Worm (Caenorhabditis elegans) whole organism, young adult: ENCODE results near the gene T06E4.5.

Experiments
- C06A6.2 ChIP-seq: fragments of 200-800 bp; sonication (Bioruptor generic); conservative IDR thresholded peaks from 2 replicates; pipeline ENCODE4 v1.3.6; 2022; ENCODE audit warnings: missing genetic modification characterization, missing compliant biosample characterization
- F10E7.11 ChIP-seq: sonication (generic microtip); optimal IDR thresholded peaks from 2 replicates; lab custom pipeline; 2017; ENCODE audit warnings: mild to moderate bottlenecking, missing genetic modification characterization, moderate library complexity, missing compliant biosample characterization
- F23B12.7 ChIP-seq: sonication (generic microtip); optimal IDR thresholded peaks from 2 replicates; lab custom pipeline; 2017; ENCODE audit warnings: missing genetic modification characterization, mild to moderate bottlenecking, missing compliant biosample characterization, antibody characterized with exemption, moderate library complexity; ENCODE audit not compliant: insufficient read depth
- F37B4.10 ChIP-seq: fragments of 200-800 bp; sonication (Bioruptor generic); IDR thresholded peaks from 2 replicates; pipeline ENCODE4 v1.3.6; 2022; ENCODE audit warnings: missing genetic modification characterization, missing compliant biosample characterization
- K11D2.4 ChIP-seq: fragments of 200-800 bp; sonication (Bioruptor generic); IDR thresholded peaks from 2 replicates; pipeline ENCODE4 v1.3.6; 2022; ENCODE audit warnings: missing genetic modification reagents, missing genetic modification characterization, missing compliant biosample characterization
- T07F8.4 ChIP-seq: sonication (generic microtip); optimal IDR thresholded peaks from 2 replicates; lab custom pipeline; 2016; ENCODE audit warnings: mild to moderate bottlenecking, missing genetic modification characterization, moderate library complexity, missing compliant biosample characterization
- T26A5.8 ChIP-seq: sonication (generic microtip); optimal IDR thresholded peaks from 2 replicates; lab custom pipeline; 2016; ENCODE audit warnings: missing genetic modification characterization, missing compliant biosample characterization
- Y53F4B.3 ChIP-seq: fragments of 200-800 bp; sonication (Bioruptor generic); IDR thresholded peaks from 2 replicates; pipeline ENCODE4 v1.3.6; 2022; ENCODE audit warnings: missing genetic modification reagents, missing genetic modification characterization, missing compliant biosample characterization
- Y79H2A.3 ChIP-seq: fragments of 200-800 bp; sonication (Bioruptor generic); conservative IDR thresholded peaks from 2 replicates; pipeline ENCODE4 v1.3.6; 2022; ENCODE audit warnings: missing genetic modification reagents, missing genetic modification characterization, missing compliant biosample characterization
- atf-7 ChIP-seq: sonication (generic microtip); optimal IDR thresholded peaks from 2 replicates; lab custom pipeline; 2017; ENCODE audit warnings: mild to moderate bottlenecking, missing genetic modification characterization, missing compliant biosample characterization
- ccch-3 ChIP-seq: fragments of 200-800 bp; sonication (Bioruptor generic); optimal IDR thresholded peaks from 2 replicates; lab custom pipeline; 2018; ENCODE audit warnings: mild to moderate bottlenecking, missing genetic modification characterization, missing compliant biosample characterization
- ceh-79 ChIP-seq: sonication (generic microtip); optimal IDR thresholded peaks from 2 replicates; lab custom pipeline; 2017; ENCODE audit warnings: mild to moderate bottlenecking, missing genetic modification characterization, missing compliant biosample characterization
- dpff-1 ChIP-seq: sonication (generic microtip); optimal IDR thresholded peaks from 2 replicates; lab custom pipeline; 2017; ENCODE audit warnings: mild to moderate bottlenecking, missing genetic modification characterization, missing compliant biosample characterization
- egl-18 ChIP-seq: fragments of 200-800 bp; sonication (Bioruptor generic); IDR thresholded peaks from 2 replicates; pipeline ENCODE4 v1.3.6; 2022; ENCODE audit warnings: missing genetic modification reagents, missing genetic modification characterization, missing compliant biosample characterization
- egl-44 ChIP-seq: fragments of 200-800 bp; sonication (Bioruptor generic); IDR thresholded peaks from 2 replicates; pipeline ENCODE4 v1.3.6; 2022; ENCODE audit warnings: missing genetic modification reagents, missing genetic modification characterization, missing compliant biosample characterization
- egrh-3 ChIP-seq: fragments of 200-800 bp; sonication (Bioruptor generic); IDR thresholded peaks from 2 replicates; pipeline ENCODE4 v1.3.6; 2022; ENCODE audit warnings: missing genetic modification reagents, missing genetic modification characterization, missing compliant biosample characterization
- gei-17 ChIP-seq: fragments of 200-800 bp; sonication (Bioruptor generic); optimal IDR thresholded peaks from 2 replicates; lab custom pipeline; 2018; ENCODE audit warnings: mild to moderate bottlenecking, missing genetic modification characterization, missing compliant biosample characterization
- hsf-1 ChIP-seq: fragments of 200-800 bp; sonication (Bioruptor generic); IDR thresholded peaks from 2 replicates; pipeline ENCODE4 v1.3.6; 2022; ENCODE audit warnings: missing genetic modification reagents, missing genetic modification characterization, missing compliant biosample characterization
- let-607 ChIP-seq, 2 experiments: fragments of 200-800 bp in 1 of 2; sonication (Bioruptor generic) in 1 of 2; sonication (generic microtip) in 1 of 2; optimal IDR thresholded peaks; 2 replicates each; lab custom pipeline; 2016 to 2018; ENCODE audit warnings: mild to moderate bottlenecking in 2 of 2, missing compliant biosample characterization in 2 of 2, missing genetic modification characterization in 2 of 2, moderate library complexity in 2 of 2, missing genotype in 1 of 2
- lin-26 ChIP-seq: fragments of 200-800 bp; sonication (Bioruptor generic); IDR thresholded peaks from 2 replicates; pipeline ENCODE4 v1.3.6; 2022; ENCODE audit warnings: missing genetic modification reagents, missing genetic modification characterization, missing compliant biosample characterization
- lsl-1 ChIP-seq: fragments of 200-800 bp; sonication (Bioruptor generic); optimal IDR thresholded peaks from 2 replicates; lab custom pipeline; 2018; ENCODE audit warnings: mild to moderate bottlenecking, missing genetic modification characterization, moderate library complexity, missing compliant biosample characterization
- lsy-27 ChIP-seq: sonication (generic microtip); optimal IDR thresholded peaks from 2 replicates; lab custom pipeline; 2017; ENCODE audit warnings: missing genetic modification characterization, mild to moderate bottlenecking, missing compliant biosample characterization, antibody characterized with exemption, missing genotype, borderline replicate concordance; ENCODE audit not compliant: insufficient read depth
- mcd-1 ChIP-seq: fragments of 200-800 bp; sonication (Bioruptor generic); IDR thresholded peaks from 2 replicates; pipeline ENCODE4 v1.3.6; 2022; ENCODE audit warnings: missing genetic modification reagents, missing genetic modification characterization, missing compliant biosample characterization
- mxl-1 ChIP-seq: sonication (generic microtip); optimal IDR thresholded peaks from 2 replicates; lab custom pipeline; 2016; ENCODE audit warnings: missing genetic modification characterization, missing compliant biosample characterization
- nhr-27 ChIP-seq: fragments of 200-800 bp; sonication (Bioruptor generic); optimal IDR thresholded peaks from 2 replicates; lab custom pipeline; 2018; ENCODE audit warnings: mild to moderate bottlenecking, missing genetic modification characterization, moderate library complexity, missing compliant biosample characterization
- nhr-80 ChIP-seq: sonication (generic microtip); optimal IDR thresholded peaks from 2 replicates; lab custom pipeline; 2016; ENCODE audit warnings: missing genetic modification characterization, missing compliant biosample characterization
- snpc-1.1 ChIP-seq: sonication (generic microtip); optimal IDR thresholded peaks from 2 replicates; lab custom pipeline; 2017; ENCODE audit warnings: missing genetic modification characterization, mild to moderate bottlenecking, missing compliant biosample characterization, antibody characterized with exemption, moderate library complexity, missing genotype, missing genetic modification reagents; ENCODE audit not compliant: insufficient read depth
- snpc-1.3 ChIP-seq: sonication (generic microtip); optimal IDR thresholded peaks from 2 replicates; lab custom pipeline; 2017; ENCODE audit warnings: missing genetic modification characterization, mild to moderate bottlenecking, missing compliant biosample characterization, antibody characterized with exemption, moderate library complexity, missing genotype, missing genetic modification reagents; ENCODE audit not compliant: insufficient read depth
- somi-1 ChIP-seq: fragments of 200-800 bp; sonication (Bioruptor generic); optimal IDR thresholded peaks from 2 replicates; lab custom pipeline; 2018; ENCODE audit warnings: mild to moderate bottlenecking, missing genetic modification characterization, missing compliant biosample characterization
- sptf-2 ChIP-seq: fragments of 200-800 bp; sonication (Bioruptor generic); optimal IDR thresholded peaks from 2 replicates; lab custom pipeline; 2018; ENCODE audit warnings: mild to moderate bottlenecking, missing genetic modification characterization, missing compliant biosample characterization
- zfh-2 ChIP-seq: fragments of 200-800 bp; sonication (Bioruptor generic); conservative IDR thresholded peaks from 2 replicates; pipeline ENCODE4 v1.3.6; 2022; ENCODE audit warnings: missing genetic modification reagents, missing genetic modification characterization, missing compliant biosample characterization
- ztf-22 ChIP-seq: fragments of 200-800 bp; sonication (Bioruptor generic); optimal IDR thresholded peaks from 2 replicates; lab custom pipeline; 2018; ENCODE audit warnings: mild to moderate bottlenecking, missing genetic modification characterization, moderate library complexity, missing compliant biosample characterization
- ztf-6 ChIP-seq: fragments of 200-800 bp; sonication (Bioruptor generic); IDR thresholded peaks from 2 replicates; pipeline ENCODE4 v1.3.6; 2022; ENCODE audit warnings: missing genetic modification reagents, missing genetic modification characterization, missing compliant biosample characterization

Gene T06E4.5

DNA sequence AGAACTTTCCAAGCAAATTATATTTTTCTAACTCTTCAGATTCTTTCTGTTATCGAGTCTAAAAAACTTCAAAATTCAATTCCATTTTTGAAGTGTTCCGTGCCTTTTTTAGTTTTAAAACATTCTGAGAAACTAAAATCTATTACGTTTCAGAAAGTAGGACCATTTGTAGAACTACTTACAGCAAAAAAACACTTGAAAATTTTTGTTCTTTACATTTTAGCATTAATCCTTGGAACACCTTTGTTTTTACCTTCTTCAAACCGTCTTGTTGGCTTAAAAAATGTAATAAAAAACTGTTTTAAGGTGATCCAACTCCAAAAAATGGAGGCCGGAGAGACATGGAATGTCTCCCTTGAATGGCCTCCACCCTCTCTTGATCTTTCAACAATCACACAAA lies 22.8 kb upstream of the T06E4.5 start, which contains the start of gene dop-2:
dop-2 (plus strand) TSS at position 301 of the 400 bp plus-strand sequence.
- TF ChIP-seq mcd-1 (GFP tag; lab: Robert Waterston, UW) (no peak), ztf-22 (GFP tag; lab: Kevin White, UChicago) (no peak), F37B4.10 (GFP tag; lab: Robert Waterston, UW) (no peak), T07F8.4 (tag; lab: Kevin White, UChicago) (no peak), sptf-2 (GFP tag; lab: Kevin White, UChicago) (no peak), ccch-3 (GFP tag; lab: Kevin White, UChicago) (no peak), K11D2.4 (GFP tag; lab: Robert Waterston, UW) (no peak), atf-7 (tag; lab: Kevin White, UChicago) (no peak), F23B12.7 (tag; lab: Kevin White, UChicago) (no peak), ztf-6 (GFP tag; lab: Robert Waterston, UW) (no peak), gei-17 (GFP tag; lab: Kevin White, UChicago) (no peak), T26A5.8 (no peak), nhr-27 (no peak), hsf-1 (GFP tag; lab: Robert Waterston, UW) (no peak), egl-44 (no peak), Y53F4B.3 (GFP tag; lab: Robert Waterston, UW) (no peak), somi-1 (no peak), mxl-1 (no peak), lsl-1 (no peak), C06A6.2 (GFP tag; lab: Robert Waterston, UW) (no peak)

DNA sequence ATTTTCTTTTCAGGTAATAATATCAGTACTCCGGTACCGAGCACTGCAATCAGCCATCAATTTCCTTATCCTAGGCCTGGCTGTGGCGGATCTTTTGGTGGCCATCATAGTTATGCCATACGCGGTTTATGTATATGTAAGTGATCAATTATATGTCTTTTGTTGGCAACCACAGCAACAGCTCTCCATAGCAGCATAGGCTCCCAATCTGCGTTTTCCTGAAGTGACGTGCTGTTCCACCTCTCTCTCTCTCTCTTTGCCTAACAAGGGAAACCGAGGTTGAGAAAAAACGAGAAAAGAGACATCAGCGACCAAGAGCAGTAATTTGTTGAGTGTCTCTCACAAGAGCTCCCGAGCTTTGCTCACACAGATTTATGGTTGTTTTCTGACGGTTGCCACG lies 21.8 kb upstream of the T06E4.5 start:
- TF ChIP-seq egl-18 (GFP tag; lab: Robert Waterston, UW) (no peak), dpff-1 (tag; lab: Kevin White, UChicago) (no peak), lin-26 (GFP tag; lab: Robert Waterston, UW) (no peak)

DNA sequence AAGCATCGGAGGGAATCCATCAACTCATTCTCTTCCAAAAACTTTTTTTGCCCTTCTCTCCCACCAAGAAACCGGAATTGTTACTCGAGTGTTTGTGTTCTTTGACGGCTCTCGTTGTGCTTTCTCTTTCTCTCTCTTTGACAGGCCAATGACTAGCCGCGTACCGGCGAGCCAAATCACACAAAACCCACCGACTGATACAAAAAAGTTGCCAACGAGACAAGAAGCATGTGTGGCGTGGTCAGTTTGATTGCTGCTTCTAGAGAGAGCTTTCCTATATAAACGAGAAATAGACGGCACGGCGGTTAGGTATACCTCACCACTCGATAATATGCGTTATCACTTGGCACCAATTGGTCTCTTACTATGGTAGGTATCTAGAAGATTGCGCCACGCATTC lies 15.3 kb upstream of the T06E4.5 start, which contains the start of gene pqn-63:
pqn-63 (plus strand) TSS at position 307 of the 400 bp plus-strand sequence.
- TF ChIP-seq nhr-80 (tag; lab: Kevin White, UChicago) (peak; percentile 19), let-607 (tag; optimal IDR thresholded peaks at IDR 0.05; lab: Kevin White, UChicago) (peak; percentile 73 to 93), Y79H2A.3 (GFP tag; lab: Robert Waterston, UW) (no peak), snpc-1.3 (no peak), T07F8.4 (tag; lab: Kevin White, UChicago) (no peak), snpc-1.1 (tag; lab: Kevin White, UChicago) (no peak)

DNA sequence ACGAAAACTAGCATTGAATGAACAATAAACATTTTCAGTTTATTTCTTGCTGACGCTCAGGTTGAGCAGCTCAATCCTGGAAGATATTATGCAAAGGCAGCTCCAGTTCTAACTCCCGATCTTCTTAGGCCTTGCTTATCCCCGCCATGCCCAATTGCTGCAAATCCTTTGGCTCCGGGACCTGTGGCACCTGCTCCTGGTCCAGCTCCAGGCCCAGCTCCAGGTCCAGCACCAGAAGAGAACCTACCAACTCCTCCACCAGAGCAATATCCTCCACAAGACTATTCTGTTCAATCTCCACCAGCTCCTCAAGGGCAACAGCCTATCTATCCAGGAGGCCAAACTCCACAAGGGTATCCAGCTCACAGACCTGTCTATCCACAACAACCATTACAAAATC lies 14.9 kb upstream of the T06E4.5 start:
- peak; percentile 61 for TF ChIP-seq zfh-2 (GFP tag; lab: Robert Waterston, UW)
- no peak for TF ChIP-seq F10E7.11 (tag; lab: Kevin White, UChicago)
- TF ChIP-seq egrh-3, result 0 out of 2 replicates have a peak, but pooled peaks have one; percentile 26

DNA sequence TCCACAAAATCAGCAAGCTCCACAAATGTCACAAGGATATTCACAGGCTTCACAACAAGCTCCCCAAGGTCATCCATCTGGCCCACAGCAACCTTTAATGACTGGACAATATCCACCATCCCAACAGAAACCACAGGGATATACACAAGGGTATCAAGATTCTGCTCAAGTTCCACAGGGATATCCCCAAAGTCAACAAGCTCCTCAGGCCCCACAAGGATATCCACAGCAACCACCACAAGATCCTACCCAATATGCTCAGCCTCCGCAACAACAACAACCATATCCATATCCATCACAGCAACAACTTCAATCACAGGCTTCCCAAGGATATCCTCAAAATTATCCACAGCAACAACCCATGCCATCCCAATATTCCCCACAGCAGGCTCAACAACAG lies 14.4 kb upstream of the T06E4.5 start:
- TF ChIP-seq T07F8.4 (tag; lab: Kevin White, UChicago) (no peak), ceh-79 (no peak), lsy-27 (tag; lab: Kevin White, UChicago) (no peak)
